Fruit fly (Drosophila melanogaster): ENCODE data around the gene CG3823.

CG3823 gene

DNA sequence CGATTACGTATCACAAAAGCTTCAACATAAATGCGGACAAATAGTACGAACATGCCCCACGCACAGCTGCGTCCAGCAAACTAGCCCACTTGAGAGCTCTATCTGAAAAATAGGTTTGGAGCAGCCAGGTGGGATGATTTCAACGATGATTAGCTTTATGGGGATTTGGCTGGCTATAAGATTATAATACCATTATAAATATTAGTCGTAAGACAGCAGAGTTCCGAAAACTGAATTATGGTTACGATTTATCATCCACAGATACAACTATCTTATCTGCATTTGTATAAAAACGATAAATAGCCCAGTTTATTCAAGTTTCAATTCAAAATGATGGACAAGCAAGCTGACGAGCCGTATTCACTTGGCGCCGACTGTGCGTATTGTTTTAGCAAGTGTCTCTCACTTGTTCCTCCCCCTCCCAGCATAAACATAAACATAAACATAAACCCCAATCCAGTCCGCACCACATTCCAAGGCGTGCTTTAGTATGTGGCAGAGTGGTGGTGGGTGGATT, 40.1 kb upstream of the CG3823 start (continued):
- TF ChIP-seq pfk (GFP tag; optimal IDR thresholded peaks at IDR 0.05) (peak; percentile 22), CoRest (tag; optimal IDR thresholded peaks at IDR 0.05) (peak; percentile 83), Hmr (GFP tag; optimal IDR thresholded peaks at IDR 0.05) (peak; percentile 88), NfI (GFP tag; optimal IDR thresholded peaks at IDR 0.05) (peak; percentile 68), CG6175 (GFP tag; IDR thresholded peaks at IDR 0.05) (peak; percentile 45; the same call in 1 of the 3 replicates), kah (GFP tag; optimal IDR thresholded peaks at IDR 0.05) (peak; percentile 42), CG10979 (tag; optimal IDR thresholded peaks at IDR 0.05) (peak; percentile 69), CG8478 (optimal IDR thresholded peaks at IDR 0.05) (no peak), Vsx1 (GFP tag; optimal IDR thresholded peaks at IDR 0.05) (peak; percentile 66), Spps (tag; optimal IDR thresholded peaks at IDR 0.05) (peak; percentile 0), Hr3 (GFP tag; optimal IDR thresholded peaks at IDR 0.05) (peak; percentile 48), CG6765 (GFP tag; optimal IDR thresholded peaks at IDR 0.05) (peak; percentile 76), crp (GFP tag; optimal IDR thresholded peaks at IDR 0.05) (no peak), Hr39 (optimal IDR thresholded peaks at IDR 0.05) (no peak), abd-A (tag; optimal IDR thresholded peaks at IDR 0.05) (peak; percentile 51), Ravus (GFP tag; IDR thresholded peaks at IDR 0.05) (no peak), oc (tag; optimal IDR thresholded peaks at IDR 0.05) (peak; percentile 27), CG7928 (GFP tag; optimal IDR thresholded peaks at IDR 0.05) (peak; percentile 40), ind (GFP tag; optimal IDR thresholded peaks at IDR 0.05) (peak; percentile 73), CG4424 (GFP tag; optimal IDR thresholded peaks at IDR 0.05) (peak; percentile 61), klu (GFP tag; IDR thresholded peaks at IDR 0.05) (0 out of 2 replicates have a peak, but pooled peaks have one; percentile 49), toy (GFP tag; IDR thresholded peaks at IDR 0.05) (0 out of 2 replicates have a peak, but pooled peaks have one; percentile 6), Adf1 (GFP tag; IDR thresholded peaks at IDR 0.05) (peak; percentile 11; the same call in 1 of the 2 replicates), her (GFP tag; optimal IDR thresholded peaks at IDR 0.05) (no peak), cad (GFP tag; optimal IDR thresholded peaks at IDR 0.05) (no peak), CG11093 (GFP tag; IDR thresholded peaks at IDR 0.05) (peak; percentile 58; the same call in 1 of the 3 replicates), da (GFP tag; optimal IDR thresholded peaks at IDR 0.05) (no peak), CG6791 (GFP tag; IDR thresholded peaks at IDR 0.05; ENCODE audit: partially characterized antibody) (no peak), CG12659 (GFP tag; optimal IDR thresholded peaks at IDR 0.05) (peak; percentile 85), org-1 (GFP tag; optimal IDR thresholded peaks at IDR 0.05) (peak; percentile 79), ttk (GFP tag; IDR thresholded peaks at IDR 0.05) (peak; percentile 43; the same call in 1 of the 2 replicates), usp (GFP tag; optimal IDR thresholded peaks at IDR 0.05) (no peak), dpn (GFP tag; optimal IDR thresholded peaks at IDR 0.05) (peak; percentile 42 to 63), CG1024 (GFP tag; IDR thresholded peaks at IDR 0.05) (no peak), Myb (GFP tag; optimal IDR thresholded peaks at IDR 0.05) (no peak), Drgx (GFP tag; IDR thresholded peaks at IDR 0.05) (peak; percentile 52; the same call in 1 of the 2 replicates), onecut (GFP tag; IDR thresholded peaks at IDR 0.05) (peak; percentile 48), CG3407 (GFP tag; optimal IDR thresholded peaks at IDR 0.05) (peak; percentile 15), Rfx (GFP tag; IDR thresholded peaks at IDR 0.05) (peak; percentile 65), Doc2 (GFP tag; IDR thresholded peaks at IDR 0.05) (no peak), Med (GFP tag) (peak; percentile 94), tap (tag; optimal IDR thresholded peaks at IDR 0.05) (peak; percentile 70), ssp (GFP tag; IDR thresholded peaks at IDR 0.05) (peak; percentile 37; the same call in 1 of the 2 replicates), Stat92E (GFP tag; optimal IDR thresholded peaks at IDR 0.05) (no peak), dan (GFP tag; IDR thresholded peaks at IDR 0.05) (no peak), CG7745 (tag; optimal IDR thresholded peaks at IDR 0.05) (no peak), CG7372 (GFP tag; IDR thresholded peaks at IDR 0.05) (peak; percentile 54; the same call in 1 of the 2 replicates), kay (GFP tag; optimal IDR thresholded peaks at IDR 0.05) (no peak), CG10462 (GFP tag; optimal IDR thresholded peaks at IDR 0.05) (peak; percentile 36), prd (optimal IDR thresholded peaks at IDR 0.05) (no peak), prd (GFP tag; IDR thresholded peaks at IDR 0.05) (peak; percentile 71)

All from whole organism, embryonic.